Worm (Caenorhabditis elegans) whole organism, mixed stage, embryonic: Measurements from ENCODE around the gene fbxa-90.
A peak's percentile ranks its signal among the peaks of the same experiment; 100 is the strongest.

Experiments used
- M03D4.4 ChIP-seq: sonication (generic microtip); optimal IDR thresholded peaks from 2 replicates; lab custom pipeline; 2017; ENCODE audit warnings: mild to moderate bottlenecking, missing genetic modification characterization, missing compliant biosample characterization
- bed-3 ChIP-seq: fragments of 200-800 bp; sonication (Bioruptor generic); optimal IDR thresholded peaks from 3 replicates; lab custom pipeline; 2018; ENCODE audit warnings: mild to moderate bottlenecking, missing genetic modification characterization, moderate library complexity, missing compliant biosample characterization
- ceh-83 ChIP-seq: fragments of 200-800 bp; sonication (Bioruptor generic); optimal IDR thresholded peaks from 2 replicates; lab custom pipeline; 2018; ENCODE audit warnings: mild to moderate bottlenecking, missing genetic modification characterization, missing compliant biosample characterization
- ces-1 ChIP-seq: fragments of 150-350 bp; optimal IDR thresholded peaks from 2 replicates; lab custom pipeline; 2014; ENCODE audit warnings: missing biosample characterization, missing genetic modification reagents, missing genetic modification characterization
- cnd-1 ChIP-seq: fragments of 200-800 bp; sonication (Bioruptor generic); optimal IDR thresholded peaks from 2 replicates; lab custom pipeline; 2018; ENCODE audit warnings: mild to moderate bottlenecking, missing genetic modification characterization, missing compliant biosample characterization
- drap-1 ChIP-seq: fragments of 200-800 bp; sonication (Bioruptor generic); optimal IDR thresholded peaks from 3 replicates; lab custom pipeline; 2018; ENCODE audit warnings: mild to moderate bottlenecking, missing genetic modification characterization, missing compliant biosample characterization
- elt-1 ChIP-seq: sonication (generic microtip); optimal IDR thresholded peaks from 2 replicates; lab custom pipeline; 2017; ENCODE audit warnings: missing genetic modification characterization, mild to moderate bottlenecking, missing compliant biosample characterization, antibody characterized with exemption, moderate library complexity, borderline replicate concordance; ENCODE audit not compliant: insufficient read depth
- flh-1 ChIP-seq: fragments of 200-800 bp; sonication (Bioruptor generic); optimal IDR thresholded peaks from 2 replicates; lab custom pipeline; 2018; ENCODE audit warnings: mild to moderate bottlenecking, missing genetic modification characterization, moderate library complexity, missing compliant biosample characterization
- ham-2 ChIP-seq: fragments of 200-800 bp; sonication (Bioruptor generic); optimal IDR thresholded peaks from 2 replicates; lab custom pipeline; 2018; ENCODE audit warnings: mild to moderate bottlenecking, missing genetic modification characterization, missing compliant biosample characterization
- hlh-1 ChIP-seq: fragments of 150-350 bp; optimal IDR thresholded peaks from 2 replicates; lab custom pipeline; 2014; ENCODE audit warnings: missing biosample characterization, missing genetic modification reagents, missing genetic modification characterization
- lin-32 ChIP-seq: fragments of 200-800 bp; sonication (Bioruptor generic); optimal IDR thresholded peaks from 2 replicates; lab custom pipeline; 2018; ENCODE audit warnings: mild to moderate bottlenecking, missing genetic modification characterization, missing compliant biosample characterization
- lsy-2 ChIP-seq: fragments of 150-350 bp; optimal IDR thresholded peaks from 2 replicates; lab custom pipeline; 2014; ENCODE audit warnings: missing biosample characterization, missing genetic modification characterization
- mab-5 ChIP-seq: fragments of 150-350 bp; optimal IDR thresholded peaks from 2 replicates; lab custom pipeline; 2014; ENCODE audit warnings: missing biosample characterization, missing genetic modification characterization
- mep-1 ChIP-seq: fragments of 150-350 bp; optimal IDR thresholded peaks from 2 replicates; lab custom pipeline; 2017; ENCODE audit warnings: missing biosample characterization, missing genetic modification reagents, missing genetic modification characterization, inconsistent platforms
- mls-2 ChIP-seq: sonication (generic microtip); optimal IDR thresholded peaks from 2 replicates; lab custom pipeline; 2016; ENCODE audit warnings: mild to moderate bottlenecking, missing genetic modification characterization, moderate library complexity, missing compliant biosample characterization
- nhr-12 ChIP-seq: fragments of 150-350 bp; optimal IDR thresholded peaks from 2 replicates; lab custom pipeline; 2014; ENCODE audit warnings: missing biosample characterization, missing genetic modification characterization
- nhr-2 ChIP-seq: fragments of 150-350 bp; optimal IDR thresholded peaks from 2 replicates; lab custom pipeline; 2014; ENCODE audit warnings: missing biosample characterization, missing genetic modification characterization
- nhr-237 ChIP-seq: fragments of 150-350 bp; optimal IDR thresholded peaks from 2 replicates; lab custom pipeline; 2014; ENCODE audit warnings: missing biosample characterization, missing genetic modification characterization
- nhr-76 ChIP-seq: sonication (generic microtip); optimal IDR thresholded peaks from 2 replicates; lab custom pipeline; 2017; ENCODE audit warnings: missing biosample characterization, missing genetic modification characterization
- pha-4 ChIP-seq: fragments of 150-350 bp; optimal IDR thresholded peaks from 2 replicates; lab custom pipeline; 2018; ENCODE audit warnings: missing biosample characterization, missing genetic modification reagents, missing genetic modification characterization
- snpc-4 ChIP-seq: fragments of 150-350 bp; optimal IDR thresholded peaks from 2 replicates; lab custom pipeline; 2014; ENCODE audit warnings: missing biosample characterization, missing genetic modification characterization
- sptf-1 ChIP-seq: sonication (generic microtip); optimal IDR thresholded peaks from 2 replicates; lab custom pipeline; 2017; ENCODE audit warnings: mild to moderate bottlenecking, missing genetic modification characterization, moderate library complexity, missing compliant biosample characterization
- tbx-8 ChIP-seq: fragments of 200-800 bp; sonication (Bioruptor generic); optimal IDR thresholded peaks from 2 replicates; lab custom pipeline; 2018; ENCODE audit warnings: mild to moderate bottlenecking, missing genetic modification characterization, moderate library complexity, missing compliant biosample characterization
- unc-120 ChIP-seq: sonication (generic microtip); optimal IDR thresholded peaks from 2 replicates; lab custom pipeline; 2017; ENCODE audit warnings: missing genetic modification characterization, missing compliant biosample characterization; ENCODE audit not compliant: poor library complexity, severe bottlenecking
- unc-39 ChIP-seq: fragments of 150-350 bp; optimal IDR thresholded peaks from 2 replicates; lab custom pipeline; 2014; ENCODE audit warnings: missing biosample characterization, missing genetic modification characterization
- unc-62 ChIP-seq: fragments of 150-350 bp; optimal IDR thresholded peaks from 2 replicates; lab custom pipeline; 2014; ENCODE audit warnings: missing biosample characterization, missing genetic modification reagents, missing genetic modification characterization
- zip-8 ChIP-seq: fragments of 150-350 bp; optimal IDR thresholded peaks from 2 replicates; lab custom pipeline; 2014; ENCODE audit warnings: missing biosample characterization, missing genetic modification characterization
- ztf-11 ChIP-seq: fragments of 150-350 bp; optimal IDR thresholded peaks from 2 replicates; lab custom pipeline; 2014; ENCODE audit warnings: missing biosample characterization, missing genetic modification characterization

fbxa-90 gene

ce11 chrV:17001167-17001566, 34.6 kb downstream of the fbxa-90 start, which contains the start of gene sri-9:
sri-9 (plus strand) TSS chrV:17001467.
- TF ChIP-seq snpc-4, result no peak
- no peak for TF ChIP-seq ceh-83 (GFP tag; lab: Kevin White, UChicago)
- TF ChIP-seq mls-2, result no peak
- TF ChIP-seq nhr-12 (tag; lab: Kevin White, UChicago), result no peak
- no peak for TF ChIP-seq unc-39 (tag; lab: Kevin White, UChicago)
- no peak for TF ChIP-seq nhr-76 (tag; lab: Kevin White, UChicago)
- TF ChIP-seq hlh-1 (tag; lab: Kevin White, UChicago), result no peak
- no peak for TF ChIP-seq mab-5 (tag; lab: Kevin White, UChicago)
- no peak for TF ChIP-seq tbx-8
- TF ChIP-seq ham-2, result no peak
- TF ChIP-seq drap-1, result no peak
- TF ChIP-seq lsy-2 (tag; lab: Kevin White, UChicago), result no peak
- TF ChIP-seq zip-8 (tag; lab: Kevin White, UChicago), result no peak
- no peak for TF ChIP-seq sptf-1 (tag; lab: Kevin White, UChicago)
- no peak for TF ChIP-seq mep-1 (tag; lab: Kevin White, UChicago)
- TF ChIP-seq M03D4.4, result no peak
- TF ChIP-seq flh-1 (GFP tag; lab: Kevin White, UChicago), result no peak
- no peak for TF ChIP-seq elt-1 (tag; lab: Kevin White, UChicago)

ce11 chrV:17005189-17005588, 38.6 kb downstream of the fbxa-90 start, which contains the start of gene srh-131:
srh-131 (plus strand) TSS chrV:17005489.
- TF ChIP-seq nhr-2 (tag; lab: Kevin White, UChicago) (no peak), pha-4 (tag; lab: Kevin White, UChicago) (no peak), lin-32 (GFP tag; lab: Kevin White, UChicago) (no peak), zip-8 (tag; lab: Kevin White, UChicago) (peak; percentile 53), sptf-1 (tag; lab: Kevin White, UChicago) (no peak)

- no peak for TF ChIP-seq unc-120
- TF ChIP-seq cnd-1 (tag; lab: Kevin White, UChicago), result no peak
- no peak for TF ChIP-seq ces-1
- TF ChIP-seq M03D4.4, result no peak
- no peak for TF ChIP-seq bed-3 (GFP tag; lab: Kevin White, UChicago)
- TF ChIP-seq unc-39 (tag; lab: Kevin White, UChicago), result no peak
- no peak for TF ChIP-seq nhr-2 (tag; lab: Kevin White, UChicago)
- TF ChIP-seq flh-1 (GFP tag; lab: Kevin White, UChicago), result no peak
- TF ChIP-seq zip-8 (tag; lab: Kevin White, UChicago), result no peak
- no peak for TF ChIP-seq ztf-11 (tag; lab: Kevin White, UChicago)
- TF ChIP-seq lin-32 (GFP tag; lab: Kevin White, UChicago), result no peak
These were observed 41.7 kb downstream of the fbxa-90 start, which contains the start of gene sri-69 for ce11 chrV:17008302-17008701. sri-69 (minus strand) TSS chrV:17008402.

- TF ChIP-seq mab-5 (tag; lab: Kevin White, UChicago) (no peak), bed-3 (GFP tag; lab: Kevin White, UChicago) (no peak), hlh-1 (tag; lab: Kevin White, UChicago) (no peak), snpc-4 (no peak), nhr-237 (tag; lab: Kevin White, UChicago) (no peak), M03D4.4 (no peak), nhr-76 (tag; lab: Kevin White, UChicago) (no peak), ces-1 (no peak), nhr-12 (tag; lab: Kevin White, UChicago) (no peak), unc-62 (GFP tag; lab: Kevin White, UChicago) (no peak), mep-1 (tag; lab: Kevin White, UChicago) (no peak), ceh-83 (GFP tag; lab: Kevin White, UChicago) (no peak), unc-39 (tag; lab: Kevin White, UChicago) (no peak), mls-2 (no peak), flh-1 (GFP tag; lab: Kevin White, UChicago) (no peak), nhr-2 (tag; lab: Kevin White, UChicago) (no peak)
These were observed 42.9 kb downstream of the fbxa-90 start, which contains the start of the genes clc-12 and clec-240 for ce11 chrV:17009342-17010064. clc-12 (minus strand) TSS chrV:17009388. clec-240 (plus strand) TSS chrV:17010014.

- no peak for TF ChIP-seq nhr-2 (tag; lab: Kevin White, UChicago)
- TF ChIP-seq cnd-1 (tag; lab: Kevin White, UChicago), result no peak
- TF ChIP-seq ces-1, result no peak
- no peak for TF ChIP-seq pha-4 (tag; lab: Kevin White, UChicago)
These were observed 46.6 kb downstream of the fbxa-90 start, which contains the start of gene clec-241 for ce11 chrV:17013232-17013631. clec-241 (minus strand) TSS chrV:17013332.
